Worm (Caenorhabditis elegans) whole organism, L2 larva: ENCODE data around the gene exc-15.
"Not testable (repeated sequence)": the region's sequence is repeated elsewhere in the genome, so short reads cannot be mapped to it uniquely, and the experiment has no call there.

ENCODE experiments used
- ama-1 ChIP-seq: fragments of 150-350 bp; optimal IDR thresholded peaks from 2 replicates; lab custom pipeline; 2018; ENCODE audit warnings: inconsistent platforms
- elt-1 ChIP-seq: fragments of 150-350 bp; optimal IDR thresholded peaks from 2 replicates; lab custom pipeline; 2014; ENCODE audit warnings: missing biosample characterization, missing genetic modification characterization
- lin-11 ChIP-seq: fragments of 150-350 bp; sonication (generic microtip); optimal IDR thresholded peaks from 2 replicates; lab custom pipeline; 2014; ENCODE audit warnings: missing biosample characterization, missing genetic modification characterization, inconsistent platforms, mixed read lengths
- skn-1 ChIP-seq: sonication (generic microtip); optimal IDR thresholded peaks from 2 replicates; lab custom pipeline; 2017; ENCODE audit warnings: missing biosample characterization, missing genetic modification characterization
- sma-3 ChIP-seq: sonication (generic microtip); optimal IDR thresholded peaks from 2 replicates; lab custom pipeline; 2016; ENCODE audit warnings: missing genetic modification reagents, missing genetic modification characterization, missing compliant biosample characterization
- unc-39 ChIP-seq: fragments of 150-350 bp; optimal IDR thresholded peaks from 2 replicates; lab custom pipeline; 2014; ENCODE audit warnings: missing biosample characterization, missing genetic modification characterization

DNA sequence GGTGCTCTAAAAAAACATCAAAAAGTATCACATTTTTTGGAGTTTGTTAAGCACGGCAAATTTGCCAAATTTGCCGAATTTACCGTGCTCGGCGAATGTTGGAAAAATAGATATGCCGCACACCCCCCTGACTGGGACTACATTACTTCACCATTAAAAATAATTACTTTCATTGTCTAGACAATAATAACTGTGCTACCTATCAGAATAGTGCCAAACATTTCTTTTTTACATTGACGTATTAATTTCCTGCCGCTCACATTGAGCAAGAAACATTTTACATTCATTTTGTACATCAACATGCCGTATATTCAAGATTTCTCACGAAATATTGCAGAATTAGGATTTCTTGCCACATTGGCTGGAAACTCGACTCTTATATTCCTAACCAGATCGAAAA is 8.7 kb upstream of the exc-15 start, which contains the start of gene str-35:
- not testable (repeated sequence) for TF ChIP-seq lin-11 (tag; lab: Kevin White, UChicago); unc-39 (tag; lab: Kevin White, UChicago); elt-1 (tag; lab: Kevin White, UChicago); ama-1 (lab: Kevin White, UChicago); skn-1 (tag; lab: Kevin White, UChicago); sma-3 (GFP tag; lab: Kevin White, UChicago)
